Fruit fly (Drosophila melanogaster) whole organism, embryonic: ENCODE data around the gene Vago.

Source experiments
- CG10147 ChIP-seq: fragments of 200-800 bp; sonication (Bioruptor generic); optimal IDR thresholded peaks from 2 replicates; lab custom pipeline; 2019; ENCODE audit warnings: missing biosample characterization, mild to moderate bottlenecking, missing genetic modification characterization, moderate library complexity
- CG16779 ChIP-seq: fragments of 200-800 bp; sonication (Bioruptor generic); IDR thresholded peaks from 2 replicates; pipeline ENCODE4 v1.3.6; 2022; ENCODE audit warnings: missing biosample characterization, missing genetic modification characterization
- CG2202 ChIP-seq: fragments of 200-800 bp; sonication (Bioruptor generic); optimal IDR thresholded peaks from 2 replicates; lab custom pipeline; 2018; ENCODE audit warnings: missing biosample characterization, mild to moderate bottlenecking, missing genetic modification characterization
- CTCF ChIP-seq: fragments of 200-800 bp; sonication (Bioruptor generic); optimal IDR thresholded peaks from 2 replicates; lab custom pipeline; 2017; ENCODE audit warnings: missing biosample characterization, mild to moderate bottlenecking, missing genetic modification characterization, moderate library complexity
- Dfd ChIP-seq, 2 experiments: fragments of >200 bp; optimal IDR thresholded peaks; 2 replicates each; lab custom pipeline; 2017; ENCODE audit warnings: missing biosample characterization in 2 of 2, missing genetic modification characterization in 2 of 2
- Tbp ChIP-seq: fragments of >200 bp; optimal IDR thresholded peaks from 2 replicates; lab custom pipeline; 2018; ENCODE audit warnings: missing biosample characterization, missing genetic modification characterization
- dpn ChIP-seq, 2 experiments: fragments of 200-800 bp; sonication (Bioruptor generic); optimal IDR thresholded peaks; 3 replicates each; lab custom pipeline; 2016; ENCODE audit warnings: missing biosample characterization in 2 of 2, missing genetic modification characterization in 2 of 2
- nom ChIP-seq: fragments of 200-800 bp; sonication (Bioruptor generic); optimal IDR thresholded peaks from 2 replicates; lab custom pipeline; 2017; ENCODE audit warnings: missing biosample characterization, missing genetic modification characterization, mild to moderate bottlenecking, moderate library complexity, missing genetic modification reagents
- repo ChIP-seq: fragments of 200-800 bp; sonication (Bioruptor generic); optimal IDR thresholded peaks from 2 replicates; lab custom pipeline; 2016; ENCODE audit warnings: missing biosample characterization, missing genetic modification characterization
- schlank ChIP-seq: fragments of 200-800 bp; sonication (Bioruptor generic); optimal IDR thresholded peaks from 2 replicates; lab custom pipeline; 2018; ENCODE audit warnings: missing biosample characterization, mild to moderate bottlenecking, missing genetic modification characterization
- tin ChIP-seq: fragments of 200-800 bp; sonication (Bioruptor generic); optimal IDR thresholded peaks from 3 replicates; lab custom pipeline; 2016; ENCODE audit warnings: missing biosample characterization, missing genetic modification characterization
- zfh1 ChIP-seq: fragments of 200-800 bp; sonication (Bioruptor generic); IDR thresholded peaks from 3 replicates; pipeline ENCODE4 v1.3.6; 2022; ENCODE audit warnings: missing biosample characterization, missing genetic modification characterization

- TF ChIP-seq CG10147 (GFP tag; lab: Kevin White, UChicago) (no peak), schlank (tag; lab: Kevin White, UChicago) (no peak), nom (no peak), CTCF (GFP tag; lab: Kevin White, UChicago) (no peak), CG16779 (GFP tag; lab: Robert Waterston, UW) (no peak), zfh1 (GFP tag; lab: Robert Waterston, UW) (no peak), Dfd (GFP tag; optimal IDR thresholded peaks at IDR 0.05; lab: Kevin White, UChicago) (peak in 1 of 2 experiments; percentile 68), tin (peak; percentile 12), repo (GFP tag; lab: Kevin White, UChicago) (no peak), CG2202 (tag; lab: Kevin White, UChicago) (no peak), Tbp (no peak), dpn (GFP tag; optimal IDR thresholded peaks at IDR 0.05; lab: Kevin White, UChicago) (no peak)
Observed at dm6 chrX:11108845-11109450, 19.9 kb downstream of the Vago start.
